Worm (Caenorhabditis elegans) whole organism, L3 larva: ENCODE results near the gene W02D7.8.

Experiments used
- ceh-16 ChIP-seq: sonication (generic microtip); optimal IDR thresholded peaks from 2 replicates; lab custom pipeline; 2017; ENCODE audit warnings: missing biosample characterization, missing genetic modification characterization
- daf-12 ChIP-seq: fragments of 150-350 bp; optimal IDR thresholded peaks from 2 replicates; lab custom pipeline; 2014; ENCODE audit warnings: missing biosample characterization, missing genetic modification reagents, missing genetic modification characterization
- fos-1 ChIP-seq: fragments of 150-350 bp; optimal IDR thresholded peaks from 2 replicates; lab custom pipeline; 2014; ENCODE audit warnings: missing biosample characterization, missing genetic modification characterization
- jun-1 ChIP-seq: fragments of 150-350 bp; optimal IDR thresholded peaks from 2 replicates; lab custom pipeline; 2014; ENCODE audit warnings: missing biosample characterization, missing genetic modification reagents, missing genetic modification characterization
- nfya-1 ChIP-seq: sonication (generic microtip); optimal IDR thresholded peaks from 2 replicates; lab custom pipeline; 2017; ENCODE audit warnings: missing genetic modification characterization, mild to moderate bottlenecking, missing compliant biosample characterization, antibody characterized with exemption, moderate library complexity; ENCODE audit not compliant: insufficient read depth
- nhr-12 ChIP-seq: fragments of 150-350 bp; optimal IDR thresholded peaks from 2 replicates; lab custom pipeline; 2014; ENCODE audit warnings: missing biosample characterization, missing genetic modification characterization
- nhr-28 ChIP-seq: fragments of 150-350 bp; optimal IDR thresholded peaks from 2 replicates; lab custom pipeline; 2014; ENCODE audit warnings: missing biosample characterization, missing genetic modification characterization
- sea-2 ChIP-seq: fragments of 150-350 bp; sonication (generic microtip); optimal IDR thresholded peaks from 4 replicates; lab custom pipeline; 2014; ENCODE audit warnings: missing biosample characterization, missing genetic modification reagents, missing genetic modification characterization
- unc-62 ChIP-seq: fragments of 150-350 bp; sonication (generic microtip); optimal IDR thresholded peaks from 4 replicates; lab custom pipeline; 2014; ENCODE audit warnings: missing biosample characterization, missing genetic modification reagents, missing genetic modification characterization
- zag-1 ChIP-seq: fragments of 150-350 bp; optimal IDR thresholded peaks from 2 replicates; lab custom pipeline; 2014; ENCODE audit warnings: missing biosample characterization, missing genetic modification characterization

- TF ChIP-seq fos-1 (tag; lab: Kevin White, UChicago) (no peak), nhr-28 (tag; lab: Kevin White, UChicago) (no peak), nhr-12 (no peak), zag-1 (tag; lab: Kevin White, UChicago) (no peak), nfya-1 (no peak), unc-62 (GFP tag; lab: Kevin White, UChicago) (no peak), ceh-16 (no peak), jun-1 (tag; lab: Kevin White, UChicago) (no peak), daf-12 (tag; lab: Kevin White, UChicago) (no peak), sea-2 (GFP tag; lab: Kevin White, UChicago) (no peak)
These were observed 6.9 kb downstream of the W02D7.8 start, which contains the start of gene W02D7.5 for ce11 chrV:8299191-8299854.
